Fruit fly (Drosophila melanogaster): Measurements from ENCODE around the gene Mst27D.

Gene Mst27D

dm6 chr2L:7071219-7071618, 10.6 kb upstream of the Mst27D start:
- no peak for TF ChIP-seq CG17801 (GFP tag; optimal IDR thresholded peaks at IDR 0.05; ENCODE audit: partially characterized antibody)

dm6 chr2L:7067683-7068082, 7.0 kb upstream of the Mst27D start, which contains the start of gene Ugt307A1:
TSS of gene Ugt307A1 (plus strand) at chr2L:7067983.
- TF ChIP-seq CG17801 (GFP tag; optimal IDR thresholded peaks at IDR 0.05; ENCODE audit: partially characterized antibody): no peak

dm6 chr2L:7065687-7066086, 5.0 kb upstream of the Mst27D start, which contains the start of gene Nuf2:
TSS of gene Nuf2 (minus strand) at chr2L:7065837.
- no peak for TF ChIP-seq CG17801 (GFP tag; optimal IDR thresholded peaks at IDR 0.05; ENCODE audit: partially characterized antibody)

- TF ChIP-seq CG17801 (GFP tag; optimal IDR thresholded peaks at IDR 0.05; ENCODE audit: partially characterized antibody): no peak
Observed at dm6 chr2L:7063721-7064179, 3.1 kb upstream of the Mst27D start, which contains the start of gene Sem1. TSS of gene Sem1 (plus strand) at chr2L:7063986.

dm6 chr2L:7056189-7056926, 4.3 kb downstream of the Mst27D start, which contains the start of gene Mnn1:
TSS of gene Mnn1 (plus strand) at chr2L:7056301.
- TF ChIP-seq CG17801 (GFP tag; optimal IDR thresholded peaks at IDR 0.05; ENCODE audit: partially characterized antibody): peak; percentile 41

- no peak for TF ChIP-seq CG17801 (GFP tag; optimal IDR thresholded peaks at IDR 0.05; ENCODE audit: partially characterized antibody)
Observed at dm6 chr2L:7051740-7052139, 8.9 kb downstream of the Mst27D start.

dm6 chr2L:7050492-7051182, 10.0 kb downstream of the Mst27D start:
- TF ChIP-seq CG17801 (GFP tag; optimal IDR thresholded peaks at IDR 0.05; ENCODE audit: partially characterized antibody): no peak

- TF ChIP-seq CG17801 (GFP tag; optimal IDR thresholded peaks at IDR 0.05; ENCODE audit: partially characterized antibody): no peak
Observed at dm6 chr2L:7049680-7050289, 10.9 kb downstream of the Mst27D start.

dm6 chr2L:7049009-7049647, 11.5 kb downstream of the Mst27D start:
- peak; percentile 63 for TF ChIP-seq CG17801 (GFP tag; optimal IDR thresholded peaks at IDR 0.05; ENCODE audit: partially characterized antibody)

- no peak for TF ChIP-seq CG17801 (GFP tag; optimal IDR thresholded peaks at IDR 0.05; ENCODE audit: partially characterized antibody)
Observed at dm6 chr2L:7047703-7048102, 12.9 kb downstream of the Mst27D start.

dm6 chr2L:7043039-7043905, 17.4 kb downstream of the Mst27D start:
- no peak for TF ChIP-seq CG17801 (GFP tag; optimal IDR thresholded peaks at IDR 0.05; ENCODE audit: partially characterized antibody)

dm6 chr2L:7042150-7042811, 18.4 kb downstream of the Mst27D start:
- TF ChIP-seq CG17801 (GFP tag; optimal IDR thresholded peaks at IDR 0.05; ENCODE audit: partially characterized antibody): no peak

dm6 chr2L:7039342-7039684, 21.3 kb downstream of the Mst27D start:
- TF ChIP-seq CG17801 (GFP tag; optimal IDR thresholded peaks at IDR 0.05; ENCODE audit: partially characterized antibody): peak; percentile 55
